Fruit fly (Drosophila melanogaster) whole organism, embryonic: Measurements from ENCODE around the gene RabX6.

Experiments
- Ada2b ChIP-seq: fragments of 200-800 bp; sonication (Bioruptor generic); IDR thresholded peaks from 2 replicates; pipeline ENCODE4 v1.3.6; 2022; ENCODE audit warnings: missing biosample characterization, missing genetic modification characterization
- CG11247 ChIP-seq: fragments of 200-800 bp; sonication (Bioruptor generic); IDR thresholded peaks from 2 replicates; pipeline ENCODE4 v1.3.6; 2022; ENCODE audit warnings: missing biosample characterization, missing genetic modification characterization
- CG11398 ChIP-seq: fragments of 200-800 bp; sonication (Bioruptor generic); optimal IDR thresholded peaks from 2 replicates; lab custom pipeline; 2016; ENCODE audit warnings: missing biosample characterization, missing genetic modification characterization
- CG12769 ChIP-seq: fragments of 200-800 bp; sonication (Bioruptor generic); optimal IDR thresholded peaks from 2 replicates; lab custom pipeline; 2019; ENCODE audit warnings: missing biosample characterization, mild to moderate bottlenecking, missing genetic modification characterization, moderate library complexity
- CG14667 ChIP-seq: fragments of 200-800 bp; sonication (Bioruptor generic); IDR thresholded peaks from 2 replicates; pipeline ENCODE4 v1.3.6; 2022; ENCODE audit warnings: missing biosample characterization, missing genetic modification characterization
- CG17328 ChIP-seq: fragments of 200-800 bp; sonication (Bioruptor generic); IDR thresholded peaks from 2 replicates; pipeline ENCODE4 v1.3.6; 2022; ENCODE audit warnings: missing biosample characterization, missing genetic modification characterization
- CG32532 ChIP-seq: fragments of 200-800 bp; sonication (Bioruptor generic); IDR thresholded peaks from 2 replicates; pipeline ENCODE4 v1.3.6; 2022; ENCODE audit warnings: missing biosample characterization, missing genetic modification characterization
- CG32767 ChIP-seq: fragments of 200-800 bp; sonication (Bioruptor generic); IDR thresholded peaks from 2 replicates; pipeline ENCODE4 v1.3.6; 2022; ENCODE audit warnings: missing biosample characterization, missing genetic modification characterization
- CG34376 ChIP-seq: fragments of 200-800 bp; sonication (Bioruptor generic); optimal IDR thresholded peaks from 2 replicates; lab custom pipeline; 2018; ENCODE audit warnings: missing biosample characterization, mild to moderate bottlenecking, missing genetic modification characterization
- CG34422 ChIP-seq: fragments of 200-800 bp; sonication (Bioruptor generic); IDR thresholded peaks from 3 replicates; pipeline ENCODE4 v1.3.6; 2022; ENCODE audit warnings: missing biosample characterization, missing genetic modification characterization
- CG42726 ChIP-seq: fragments of 200-800 bp; sonication (Bioruptor generic); IDR thresholded peaks from 2 replicates; pipeline ENCODE4 v1.3.6; 2022; ENCODE audit warnings: missing biosample characterization, missing genetic modification characterization; ENCODE audit not compliant: partially characterized antibody
- CG4404 ChIP-seq: fragments of 200-800 bp; sonication (Bioruptor generic); IDR thresholded peaks from 2 replicates; pipeline ENCODE4 v1.3.6; 2022; ENCODE audit warnings: missing biosample characterization, missing genetic modification characterization
- CG4820 ChIP-seq: fragments of 200-800 bp; sonication (Bioruptor generic); optimal IDR thresholded peaks from 3 replicates; lab custom pipeline; 2016; ENCODE audit warnings: missing biosample characterization, missing genetic modification characterization
- CG7372 ChIP-seq: fragments of 200-800 bp; sonication (Bioruptor generic); IDR thresholded peaks from 2 replicates; pipeline ENCODE4 v1.3.6; 2022; ENCODE audit warnings: missing biosample characterization, missing genetic modification characterization
- CG9817 ChIP-seq: fragments of 200-800 bp; sonication (Bioruptor generic); optimal IDR thresholded peaks from 2 replicates; lab custom pipeline; 2018; ENCODE audit warnings: missing biosample characterization, mild to moderate bottlenecking, missing genetic modification characterization, moderate library complexity
- CTCF ChIP-seq: fragments of 200-800 bp; sonication (Bioruptor generic); optimal IDR thresholded peaks from 2 replicates; lab custom pipeline; 2017; ENCODE audit warnings: missing biosample characterization, mild to moderate bottlenecking, missing genetic modification characterization, moderate library complexity
- Chrac-16 ChIP-seq: fragments of 200-800 bp; sonication (Bioruptor generic); optimal IDR thresholded peaks from 3 replicates; lab custom pipeline; 2016; ENCODE audit warnings: missing biosample characterization, missing genetic modification characterization
- Dad ChIP-seq: fragments of 200-800 bp; sonication (Bioruptor generic); optimal IDR thresholded peaks from 3 replicates; lab custom pipeline; 2016; ENCODE audit warnings: missing biosample characterization, missing genetic modification characterization
- E2f1 ChIP-seq: fragments of 200-800 bp; sonication (Bioruptor generic); IDR thresholded peaks from 2 replicates; pipeline ENCODE4 v1.3.6; 2022; ENCODE audit warnings: missing biosample characterization, missing genetic modification characterization
- H2.0 ChIP-seq: fragments of 200-800 bp; sonication (Bioruptor generic); IDR thresholded peaks from 2 replicates; pipeline ENCODE4 v1.3.6; 2022; ENCODE audit warnings: missing biosample characterization, missing genetic modification characterization
- Hand ChIP-seq: fragments of 200-800 bp; sonication (Bioruptor generic); optimal IDR thresholded peaks from 2 replicates; lab custom pipeline; 2017; ENCODE audit warnings: mild to moderate bottlenecking, missing biosample characterization, missing genetic modification reagents, missing genetic modification characterization
- Hmr ChIP-seq: fragments of 200-800 bp; sonication (Bioruptor generic); optimal IDR thresholded peaks from 3 replicates; lab custom pipeline; 2017; ENCODE audit warnings: mild to moderate bottlenecking, missing biosample characterization, missing genetic modification reagents, missing genetic modification characterization
- Kr ChIP-seq: fragments of 200-800 bp; sonication (Bioruptor generic); optimal IDR thresholded peaks from 2 replicates; lab custom pipeline; 2017; ENCODE audit warnings: missing biosample characterization, mild to moderate bottlenecking, missing genetic modification characterization
- MESR4 ChIP-seq: fragments of 200-800 bp; sonication (Bioruptor generic); optimal IDR thresholded peaks from 2 replicates; lab custom pipeline; 2018; ENCODE audit warnings: missing biosample characterization, mild to moderate bottlenecking, missing genetic modification characterization, moderate library complexity
- Mad ChIP-seq: fragments of 200-800 bp; sonication (Bioruptor generic); optimal IDR thresholded peaks from 2 replicates; lab custom pipeline; 2016; ENCODE audit warnings: missing biosample characterization, missing genetic modification characterization
- Opbp ChIP-seq: fragments of 200-800 bp; sonication (Bioruptor generic); IDR thresholded peaks from 3 replicates; pipeline ENCODE4 v1.3.6; 2022; ENCODE audit warnings: missing biosample characterization, missing genetic modification characterization; ENCODE audit not compliant: partially characterized antibody
- Ravus ChIP-seq: fragments of 200-800 bp; sonication (Bioruptor generic); IDR thresholded peaks from 2 replicates; pipeline ENCODE4 v1.3.6; 2022; ENCODE audit warnings: missing biosample characterization, missing genetic modification characterization
- Scr ChIP-seq: fragments of 200-800 bp; sonication (Bioruptor generic); IDR thresholded peaks from 2 replicates; pipeline ENCODE4 v1.3.6; 2022; ENCODE audit warnings: missing biosample characterization, missing genetic modification characterization; ENCODE audit not compliant: partially characterized antibody
- Sin3A ChIP-seq: fragments of >200 bp; optimal IDR thresholded peaks from 2 replicates; lab custom pipeline; 2018
- Tbp ChIP-seq: fragments of >200 bp; optimal IDR thresholded peaks from 2 replicates; lab custom pipeline; 2018; ENCODE audit warnings: missing biosample characterization, missing genetic modification characterization
- aop ChIP-seq: fragments of 200-800 bp; sonication (Bioruptor generic); IDR thresholded peaks from 2 replicates; pipeline ENCODE4 v1.3.6; 2022; ENCODE audit warnings: missing biosample characterization, missing genetic modification characterization
- ash1 ChIP-seq: fragments of 200-800 bp; sonication (Bioruptor generic); optimal IDR thresholded peaks from 2 replicates; lab custom pipeline; 2018; ENCODE audit warnings: missing biosample characterization, mild to moderate bottlenecking, missing genetic modification characterization
- chif ChIP-seq, 2 experiments: fragments of 200-800 bp; sonication (Bioruptor generic); optimal IDR thresholded peaks; 3 replicates each; lab custom pipeline; 2016; ENCODE audit warnings: missing biosample characterization in 2 of 2, missing genetic modification characterization in 2 of 2
- crol ChIP-seq: fragments of 200-800 bp; sonication (Bioruptor generic); IDR thresholded peaks from 2 replicates; pipeline ENCODE4 v1.3.6; 2022; ENCODE audit warnings: missing biosample characterization, missing genetic modification characterization
- dmrt11E ChIP-seq: fragments of 200-800 bp; sonication (Bioruptor generic); optimal IDR thresholded peaks from 3 replicates; lab custom pipeline; 2018; ENCODE audit warnings: missing biosample characterization, mild to moderate bottlenecking, missing genetic modification characterization, moderate library complexity
- ftz-f1 ChIP-seq: fragments of 200-800 bp; sonication (Bioruptor generic); optimal IDR thresholded peaks from 2 replicates; lab custom pipeline; 2016; ENCODE audit warnings: missing biosample characterization, missing genetic modification characterization
- gt ChIP-seq: fragments of 200-800 bp; sonication (Bioruptor generic); IDR thresholded peaks from 2 replicates; pipeline ENCODE4 v1.3.6; 2022; ENCODE audit warnings: missing biosample characterization, missing genetic modification characterization
- hkb ChIP-seq, 2 experiments: fragments of 200-800 bp in 1 of 2; fragments of >200 bp in 1 of 2; sonication (Bioruptor generic) in 1 of 2; IDR thresholded peaks in 1 of 2; optimal IDR thresholded peaks in 1 of 2; 2 replicates each; pipeline versions ENCODE4 v1.3.6 to Lab custom; 2017 to 2022; ENCODE audit warnings: missing biosample characterization in 1 of 2, missing genetic modification characterization in 1 of 2
- jing ChIP-seq: fragments of 200-800 bp; sonication (Bioruptor generic); optimal IDR thresholded peaks from 2 replicates; lab custom pipeline; 2018; ENCODE audit warnings: missing biosample characterization, mild to moderate bottlenecking, missing genetic modification characterization
- lov ChIP-seq, 2 experiments: fragments of 200-800 bp in 1 of 2; fragments of >200 bp in 1 of 2; sonication (Bioruptor generic) in 1 of 2; IDR thresholded peaks in 1 of 2; optimal IDR thresholded peaks in 1 of 2; 2 replicates in 1 of 2; 3 replicates in 1 of 2; pipeline versions ENCODE4 v1.3.6 to Lab custom; 2017 to 2022; ENCODE audit warnings: missing biosample characterization in 1 of 2, missing genetic modification characterization in 1 of 2
- oc ChIP-seq: fragments of 200-800 bp; sonication (Bioruptor generic); optimal IDR thresholded peaks from 2 replicates; lab custom pipeline; 2018; ENCODE audit warnings: missing biosample characterization, mild to moderate bottlenecking, missing genetic modification characterization, moderate library complexity
- pan ChIP-seq, 4 experiments: fragments of >200 bp in 3 of 4; fragments of 200-800 bp in 1 of 4; sonication (Bioruptor generic) in 1 of 4; optimal IDR thresholded peaks in 3 of 4; IDR thresholded peaks in 1 of 4; 2 replicates each; pipeline versions ENCODE4 v1.3.6 to Lab custom; 2017 to 2022; ENCODE audit warnings: missing biosample characterization in 2 of 4, missing genetic modification characterization in 2 of 4, mixed read lengths in 1 of 4
- psq ChIP-seq: fragments of 200-800 bp; sonication (Bioruptor generic); optimal IDR thresholded peaks from 2 replicates; lab custom pipeline; 2017; ENCODE audit warnings: missing biosample characterization, missing genetic modification characterization
- pum ChIP-seq: fragments of 200-800 bp; sonication (Bioruptor generic); optimal IDR thresholded peaks from 2 replicates; lab custom pipeline; 2016; ENCODE audit warnings: missing biosample characterization, missing genetic modification characterization
- scrt ChIP-seq: fragments of 200-800 bp; sonication (Bioruptor generic); optimal IDR thresholded peaks from 2 replicates; lab custom pipeline; 2018; ENCODE audit warnings: missing biosample characterization, mild to moderate bottlenecking, missing genetic modification characterization, moderate library complexity
- sens ChIP-seq: fragments of 200-800 bp; sonication (Bioruptor generic); peaks from one replicate; lab custom pipeline; 2016; ENCODE audit warnings: missing biosample characterization, missing genetic modification characterization
- shn ChIP-seq: fragments of 200-800 bp; sonication (Bioruptor generic); optimal IDR thresholded peaks from 3 replicates; lab custom pipeline; 2016; ENCODE audit warnings: missing biosample characterization, missing genetic modification characterization
- sob ChIP-seq: fragments of 200-800 bp; sonication (Bioruptor generic); IDR thresholded peaks from 2 replicates; pipeline ENCODE4 v1.3.6; 2022; ENCODE audit warnings: missing biosample characterization, missing genetic modification characterization
- tio ChIP-seq: fragments of 200-800 bp; sonication (Bioruptor generic); optimal IDR thresholded peaks from 2 replicates; lab custom pipeline; 2017; ENCODE audit warnings: missing biosample characterization, missing genetic modification characterization, inconsistent platforms

The RabX6 gene

dm6 chr3L:648155-649024, 41.9 kb upstream of the RabX6 start, which contains the start of gene Gale (continued):
- TF ChIP-seq CG42726 (peak; percentile 45; the same call in 1 of the 2 replicates), Ravus (GFP tag; lab: Robert Waterston, UW) (no peak), CG7372 (GFP tag; lab: Robert Waterston, UW) (no peak), CTCF (GFP tag; lab: Kevin White, UChicago) (peak; percentile 4), CG32532 (GFP tag; lab: Robert Waterston, UW) (peak; percentile 24; the same call in 1 of the 2 replicates), MESR4 (GFP tag; lab: Kevin White, UChicago) (peak; percentile 33), E2f1 (GFP tag; lab: Robert Waterston, UW) (no peak), ash1 (no peak), CG4820 (GFP tag; lab: Kevin White, UChicago) (no peak), jing (no peak), Dad (GFP tag; lab: Kevin White, UChicago) (peak; percentile 30), Hand (GFP tag; lab: Kevin White, UChicago) (no peak), psq (GFP tag; lab: Kevin White, UChicago) (no peak), CG32767 (no peak), Scr (peak; percentile 70), crol (GFP tag; lab: Robert Waterston, UW) (no peak), sens (peak; percentile 65), ftz-f1 (GFP tag; lab: Kevin White, UChicago) (peak; percentile 68), Chrac-16 (GFP tag; lab: Kevin White, UChicago) (no peak), gt (GFP tag; lab: Robert Waterston, UW) (no peak), CG9817 (tag; lab: Kevin White, UChicago) (no peak), tio (GFP tag; lab: Kevin White, UChicago) (no peak), H2.0 (GFP tag; lab: Robert Waterston, UW) (no peak), pan (optimal IDR thresholded peaks at IDR 0.05; lab: Kevin White, UChicago) (no peak), pan (GFP tag; optimal IDR thresholded peaks at IDR 0.05 in 1 of 2, IDR thresholded peaks at IDR 0.05 in 1 of 2) (no peak), chif (GFP tag; optimal IDR thresholded peaks at IDR 0.05; lab: Kevin White, UChicago) (no peak), Tbp (no peak), aop (GFP tag; lab: Robert Waterston, UW) (no peak), CG11398 (GFP tag; lab: Kevin White, UChicago) (no peak), Hmr (peak; percentile 25), CG17328 (GFP tag; lab: Robert Waterston, UW) (no peak; the same call in 1 of the 2 replicates), CG14667 (GFP tag; lab: Robert Waterston, UW) (no peak), Sin3A (lab: Kevin White, UChicago) (peak; percentile 65), shn (GFP tag; lab: Kevin White, UChicago) (no peak), CG11247 (GFP tag; lab: Robert Waterston, UW) (no peak), CG34376 (GFP tag; lab: Kevin White, UChicago) (peak; percentile 72), Mad (GFP tag; lab: Kevin White, UChicago) (no peak), pum (GFP tag; lab: Kevin White, UChicago) (no peak), CG34422 (GFP tag; lab: Robert Waterston, UW) (peak; percentile 40; the same call in 1 of the 3 replicates), oc (tag; lab: Kevin White, UChicago) (no peak), hkb (optimal IDR thresholded peaks at IDR 0.05; lab: Kevin White, UChicago) (peak; percentile 92), hkb (GFP tag; IDR thresholded peaks at IDR 0.05; lab: Robert Waterston, UW) (0 out of 2 replicates have a peak, but pooled peaks have one; percentile 35), CG4404 (GFP tag; lab: Robert Waterston, UW) (no peak), CG12769 (tag; lab: Kevin White, UChicago) (peak; percentile 26), scrt (GFP tag; lab: Kevin White, UChicago) (no peak), lov (optimal IDR thresholded peaks at IDR 0.05; lab: Kevin White, UChicago) (no peak), lov (GFP tag; IDR thresholded peaks at IDR 0.05; lab: Robert Waterston, UW) (no peak), sob (GFP tag; lab: Robert Waterston, UW) (peak; percentile 27; the same call in 1 of the 2 replicates), dmrt11E (tag; lab: Kevin White, UChicago) (no peak), Ada2b (GFP tag; lab: Robert Waterston, UW) (peak; percentile 4; the same call in 1 of the 2 replicates), Opbp (GFP tag; lab: Robert Waterston, UW) (peak; percentile 68; the same call in 2 of the 3 replicates), Kr (GFP tag; lab: Kevin White, UChicago) (no peak)
